Worm (Caenorhabditis elegans): Measurements from ENCODE around the gene B0495.7.

B0495.7 gene

ce11 chrII:7675752-7676151 lies 29.3 kb downstream of the B0495.7 start:
- TF ChIP-seq lsy-12 (tag; optimal IDR thresholded peaks at IDR 0.05) = no peak
- no peak for TF ChIP-seq zag-1 (tag; optimal IDR thresholded peaks at IDR 0.05)
- no peak for TF ChIP-seq skn-1 (tag; optimal IDR thresholded peaks at IDR 0.05)
- no peak for TF ChIP-seq nhr-76 (tag; optimal IDR thresholded peaks at IDR 0.05)
- no peak for TF ChIP-seq lin-15B (tag; optimal IDR thresholded peaks at IDR 0.05)
- no peak for TF ChIP-seq fos-1 (tag; optimal IDR thresholded peaks at IDR 0.05)
- no peak for TF ChIP-seq ceh-28 (tag; optimal IDR thresholded peaks at IDR 0.05)
- TF ChIP-seq fkh-2 (tag; optimal IDR thresholded peaks at IDR 0.05) = no peak
- TF ChIP-seq egl-5 (tag; optimal IDR thresholded peaks at IDR 0.05) = no peak
- no peak for TF ChIP-seq elt-1 (tag; optimal IDR thresholded peaks at IDR 0.05)
- no peak for TF ChIP-seq jun-1 (tag; optimal IDR thresholded peaks at IDR 0.05)
- TF ChIP-seq elt-2 (tag; optimal IDR thresholded peaks at IDR 0.05) = no peak
- no peak for TF ChIP-seq nhr-11 (tag; optimal IDR thresholded peaks at IDR 0.05)

DNA sequence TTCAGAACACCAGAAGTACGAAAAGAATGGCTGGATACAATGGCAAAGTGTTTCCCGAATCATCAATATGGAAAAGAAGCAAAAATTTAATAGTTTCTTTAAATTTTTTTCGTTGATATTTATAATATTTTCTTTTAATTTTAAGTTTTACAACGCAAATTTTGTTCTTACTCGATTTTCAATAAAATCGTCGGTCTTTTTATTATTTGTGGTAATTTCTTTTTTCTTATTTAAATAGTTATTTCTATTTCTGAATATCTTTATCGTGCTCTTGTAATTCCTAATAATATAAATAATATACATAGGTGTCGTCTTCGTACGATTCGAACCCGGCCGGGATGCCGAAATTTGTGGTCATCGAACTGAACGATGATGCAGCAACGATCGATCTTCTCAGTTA lies 33.3 kb downstream of the B0495.7 start, which contains the start of gene lir-1:
TSS of gene lir-1 (plus strand) at position 301 of the 400 bp plus-strand sequence.
- TF ChIP-seq ceh-9 (tag; optimal IDR thresholded peaks at IDR 0.05) (no peak), egl-27 (tag; optimal IDR thresholded peaks at IDR 0.05) (no peak)

DNA sequence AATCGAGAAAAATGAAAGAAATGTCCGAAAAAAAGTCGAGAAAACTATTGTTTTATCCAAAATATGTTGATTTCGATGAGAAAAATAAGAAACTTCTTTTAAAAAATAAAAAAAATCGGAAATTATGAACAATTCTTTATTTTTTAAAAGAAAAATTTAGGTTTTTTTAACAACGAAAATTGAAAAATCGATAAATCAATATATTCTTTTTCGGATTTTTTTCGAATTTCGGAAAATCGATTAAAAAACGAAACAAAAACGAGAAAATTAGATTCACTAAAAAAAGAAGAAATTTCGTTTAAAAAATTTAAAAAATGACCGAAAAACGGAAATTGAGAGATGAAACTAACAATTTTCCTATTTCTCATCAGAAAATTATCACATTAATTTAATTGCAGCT lies 35.0 kb downstream of the B0495.7 start:
- TF ChIP-seq ceh-9 (tag; optimal IDR thresholded peaks at IDR 0.05) (no peak), ceh-28 (tag; optimal IDR thresholded peaks at IDR 0.05) (peak; percentile 66), pqm-1 (tag; optimal IDR thresholded peaks at IDR 0.05) (no peak)

DNA sequence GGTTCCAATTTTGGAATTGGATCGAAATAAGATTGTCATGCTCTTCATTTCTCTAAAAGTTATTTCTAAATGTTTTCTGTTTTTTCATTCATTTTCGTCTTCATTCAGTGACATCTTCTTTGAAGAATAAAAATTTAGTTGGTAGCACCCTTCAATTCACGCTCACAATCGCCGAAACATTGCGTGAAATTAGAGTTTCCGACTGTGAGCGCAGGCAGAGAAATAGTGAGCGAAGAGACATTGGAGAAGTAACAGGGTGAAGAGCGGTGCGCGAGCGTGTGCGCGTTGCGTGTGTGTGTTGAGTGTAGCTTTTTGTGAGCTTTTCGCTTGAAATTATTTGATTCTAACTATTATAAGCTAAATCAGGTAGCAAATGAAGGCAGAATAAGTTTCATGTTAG lies 35.6 kb downstream of the B0495.7 start:
- TF ChIP-seq eor-1 (tag; optimal IDR thresholded peaks at IDR 0.05) = no peak
- TF ChIP-seq fkh-10 (GFP tag; optimal IDR thresholded peaks at IDR 0.05) = peak; percentile 9
- TF ChIP-seq nhr-25 (tag; optimal IDR thresholded peaks at IDR 0.05) = peak; percentile 20
- no peak for TF ChIP-seq nhr-28 (tag; optimal IDR thresholded peaks at IDR 0.05)
- TF ChIP-seq lin-15B (tag; optimal IDR thresholded peaks at IDR 0.05) = peak; percentile 46
- TF ChIP-seq elt-3 (tag; optimal IDR thresholded peaks at IDR 0.05) = no peak
- no peak for TF ChIP-seq fkh-2 (tag; optimal IDR thresholded peaks at IDR 0.05)
- no peak for TF ChIP-seq ceh-16 (tag; optimal IDR thresholded peaks at IDR 0.05)
- peak; percentile 71 for TF ChIP-seq nfya-1 (tag; optimal IDR thresholded peaks at IDR 0.05; ENCODE audit: insufficient read depth)
- TF ChIP-seq ama-1 (optimal IDR thresholded peaks at IDR 0.05) = no peak
- TF ChIP-seq pqm-1 (tag; optimal IDR thresholded peaks at IDR 0.05) = no peak
- TF ChIP-seq unc-39 (tag; optimal IDR thresholded peaks at IDR 0.05) = no peak
- TF ChIP-seq aly-2 (tag; optimal IDR thresholded peaks at IDR 0.05) = no peak
- no peak for TF ChIP-seq ZK546.5 (tag; optimal IDR thresholded peaks at IDR 0.05)
- TF ChIP-seq snpc-4 (tag; optimal IDR thresholded peaks at IDR 0.05) = peak; percentile 66
- peak; percentile 14 for TF ChIP-seq elt-2 (tag; optimal IDR thresholded peaks at IDR 0.05)
- no peak for TF ChIP-seq ceh-28 (tag; optimal IDR thresholded peaks at IDR 0.05)
- TF ChIP-seq hmg-11 (tag; optimal IDR thresholded peaks at IDR 0.05) = peak; percentile 74
- TF ChIP-seq zag-1 (tag; optimal IDR thresholded peaks at IDR 0.05) = no peak
- no peak for TF ChIP-seq skn-1 (tag; optimal IDR thresholded peaks at IDR 0.05)
- TF ChIP-seq lin-39 (tag; optimal IDR thresholded peaks at IDR 0.05) = peak; percentile 58
- TF ChIP-seq pha-4 (tag; optimal IDR thresholded peaks at IDR 0.05) = peak; percentile 45
- TF ChIP-seq unc-62 (GFP tag; optimal IDR thresholded peaks at IDR 0.05) = no peak
- TF ChIP-seq nhr-43 (tag; optimal IDR thresholded peaks at IDR 0.05; ENCODE audit: poor library complexity, severe bottlenecking) = no peak
- TF ChIP-seq fos-1 (tag; optimal IDR thresholded peaks at IDR 0.05) = no peak

- TF ChIP-seq nhr-25 (tag; optimal IDR thresholded peaks at IDR 0.05) (peak; percentile 66), unc-39 (tag; optimal IDR thresholded peaks at IDR 0.05) (no peak)
These were observed 38.1 kb downstream of the B0495.7 start, which contains the start of gene lir-2 for ce11 chrII:7666967-7667366. lir-2 (plus strand) TSS chrII:7667267.

DNA sequence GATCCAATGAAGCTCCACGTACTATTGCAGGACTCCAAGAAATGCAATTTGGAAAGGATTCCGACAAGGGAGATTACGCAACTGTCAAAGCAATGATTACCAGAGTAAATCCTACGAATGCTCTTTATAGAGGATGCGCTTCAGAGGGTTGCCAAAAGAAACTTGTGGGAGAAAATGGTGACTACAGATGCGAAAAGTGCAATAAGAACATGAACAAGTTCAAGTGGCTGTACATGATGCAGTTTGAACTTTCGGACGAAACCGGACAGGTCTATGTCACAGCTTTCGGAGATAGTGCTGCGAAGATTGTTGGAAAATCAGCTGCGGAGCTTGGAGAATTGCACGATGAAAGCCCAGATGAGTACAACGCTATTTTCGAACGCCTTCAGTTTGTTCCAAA lies 38.7 kb downstream of the B0495.7 start:
- no peak for TF ChIP-seq fkh-2 (tag; optimal IDR thresholded peaks at IDR 0.05)
- no peak for TF ChIP-seq elt-3 (tag; optimal IDR thresholded peaks at IDR 0.05)
- no peak for TF ChIP-seq mdl-1 (tag; optimal IDR thresholded peaks at IDR 0.05)
- TF ChIP-seq unc-39 (tag; optimal IDR thresholded peaks at IDR 0.05) = no peak
- TF ChIP-seq tbx-2 (tag; optimal IDR thresholded peaks at IDR 0.05) = no peak
- TF ChIP-seq elt-2 (tag; optimal IDR thresholded peaks at IDR 0.05) = no peak
- TF ChIP-seq ceh-16 (tag; optimal IDR thresholded peaks at IDR 0.05) = no peak
- TF ChIP-seq nhr-43 (tag; optimal IDR thresholded peaks at IDR 0.05; ENCODE audit: poor library complexity, severe bottlenecking) = no peak
- TF ChIP-seq ztf-11 (tag; optimal IDR thresholded peaks at IDR 0.05) = no peak
- TF ChIP-seq nhr-25 (tag; optimal IDR thresholded peaks at IDR 0.05) = no peak
- TF ChIP-seq zag-1 (tag; optimal IDR thresholded peaks at IDR 0.05) = no peak
- TF ChIP-seq ama-1 (optimal IDR thresholded peaks at IDR 0.05) = no peak
- no peak for TF ChIP-seq unc-62 (GFP tag; optimal IDR thresholded peaks at IDR 0.05)
- no peak for TF ChIP-seq aly-2 (tag; optimal IDR thresholded peaks at IDR 0.05)
- TF ChIP-seq nhr-67 (tag; optimal IDR thresholded peaks at IDR 0.05) = no peak

All from whole organism, L3 larva.